Worm (Caenorhabditis elegans) whole organism, L1 larva: ENCODE results near the gene col-94.

Source experiments
- ama-1 ChIP-seq: fragments of 150-350 bp; optimal IDR thresholded peaks from 2 replicates; lab custom pipeline; 2014
- blmp-1 ChIP-seq: fragments of 150-350 bp; optimal IDR thresholded peaks from 2 replicates; lab custom pipeline; 2014; ENCODE audit warnings: missing biosample characterization, missing genetic modification characterization
- ceh-82 ChIP-seq, 3 experiments: fragments of 150-350 bp in 1 of 3; sonication (generic microtip) in 2 of 3; optimal IDR thresholded peaks; 2 replicates each; lab custom pipeline; 2014 to 2017; ENCODE audit warnings: missing biosample characterization in 3 of 3, missing genetic modification characterization in 3 of 3
- fkh-4 ChIP-seq: sonication (generic microtip); optimal IDR thresholded peaks from 2 replicates; lab custom pipeline; 2016; ENCODE audit warnings: missing compliant biosample characterization, missing genetic modification characterization, borderline replicate concordance
- nhr-11 ChIP-seq: fragments of 150-350 bp; optimal IDR thresholded peaks from 2 replicates; lab custom pipeline; 2014; ENCODE audit warnings: missing biosample characterization, missing genetic modification characterization
- nhr-20 ChIP-seq: sonication (generic microtip); optimal IDR thresholded peaks from 2 replicates; lab custom pipeline; 2016; ENCODE audit warnings: mild to moderate bottlenecking, missing genetic modification characterization, missing compliant biosample characterization
- rnt-1 ChIP-seq: sonication (generic microtip); optimal IDR thresholded peaks from 2 replicates; lab custom pipeline; 2016; ENCODE audit warnings: mild to moderate bottlenecking, missing genetic modification characterization, moderate library complexity, missing compliant biosample characterization
- unc-62 ChIP-seq: fragments of 150-350 bp; optimal IDR thresholded peaks from 2 replicates; lab custom pipeline; 2014; ENCODE audit warnings: missing biosample characterization, missing genetic modification reagents, missing genetic modification characterization
- zip-4 ChIP-seq: fragments of 200-800 bp; sonication (Bioruptor generic); optimal IDR thresholded peaks from 2 replicates; lab custom pipeline; 2018; ENCODE audit warnings: mild to moderate bottlenecking, missing genetic modification characterization, moderate library complexity, missing compliant biosample characterization

DNA sequence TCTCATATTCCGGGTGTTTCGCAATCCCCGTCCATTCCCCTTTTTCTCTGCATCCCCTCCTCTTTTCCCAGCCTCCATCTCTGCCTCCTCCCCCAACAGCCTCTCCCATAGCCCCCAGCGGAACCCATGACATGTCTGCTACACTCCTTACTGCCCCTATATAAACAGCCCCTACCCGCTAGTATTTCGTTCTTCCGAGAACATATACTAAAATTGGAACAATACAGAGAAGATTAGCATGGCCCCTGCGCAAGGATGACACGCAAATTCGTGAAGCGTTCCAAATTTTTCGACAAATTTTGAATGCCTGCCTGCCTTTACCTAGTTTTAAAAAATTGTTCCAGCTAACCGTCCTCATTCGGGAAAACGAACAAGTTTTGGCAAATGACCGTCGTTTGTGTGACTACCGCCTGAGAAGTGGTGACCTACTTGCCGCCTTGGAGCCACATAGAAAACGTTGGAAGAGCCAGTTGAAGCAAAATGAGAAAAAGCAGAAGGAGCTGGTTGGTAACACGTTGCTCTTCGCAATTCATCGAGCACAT lies 1.9 kb upstream of the col-94 start:
- TF ChIP-seq nhr-11 (tag; lab: Kevin White, UChicago) (peak; percentile 91), unc-62 (GFP tag; lab: Kevin White, UChicago) (peak; percentile 11), fkh-4 (tag; lab: Kevin White, UChicago) (peak; percentile 77), ceh-82 (tag; optimal IDR thresholded peaks at IDR 0.05; lab: Kevin White, UChicago) (peak; percentile 96 to 98 (median 96)), zip-4 (GFP tag; lab: Kevin White, UChicago) (peak; percentile 99), ama-1 (lab: Kevin White, UChicago) (peak; percentile 76), blmp-1 (tag; lab: Kevin White, UChicago) (peak; percentile 83), nhr-20 (tag; lab: Kevin White, UChicago) (peak; percentile 97), rnt-1 (tag; lab: Kevin White, UChicago) (peak; percentile 96)
